Fruit fly (Drosophila melanogaster): ENCODE measurements around the gene CG11560.

- TF ChIP-seq ttk (optimal IDR thresholded peaks at IDR 0.05) (no peak), Myc (optimal IDR thresholded peaks at IDR 0.05) (no peak), insv (optimal IDR thresholded peaks at IDR 0.05) (no peak), Sin3A (optimal IDR thresholded peaks at IDR 0.05) (no peak)
Measured at dm6 chr3L:12118156-12118555, 1.7 kb upstream of the CG11560 start, which contains the start of gene ssp.

Data from Kc167 (cell line).